Worm (Caenorhabditis elegans): Measurements from ENCODE around the gene str-198.

- no peak for TF ChIP-seq ceh-30 (tag; optimal IDR thresholded peaks at IDR 0.05)
- TF ChIP-seq pag-3 (tag; optimal IDR thresholded peaks at IDR 0.05; ENCODE audit: borderline replicate concordance), result no peak
- TF ChIP-seq ceh-9 (tag; optimal IDR thresholded peaks at IDR 0.05), result no peak
- TF ChIP-seq elt-2 (tag; optimal IDR thresholded peaks at IDR 0.05), result no peak
- TF ChIP-seq ceh-45 (GFP tag; IDR thresholded peaks at IDR 0.05), result no peak
- TF ChIP-seq unc-86 (tag; optimal IDR thresholded peaks at IDR 0.05), result no peak
- no peak for TF ChIP-seq pros-1 (tag; optimal IDR thresholded peaks at IDR 0.05)
- TF ChIP-seq ceh-31 (tag; optimal IDR thresholded peaks at IDR 0.05), result no peak
- no peak for TF ChIP-seq C38D4.7 (GFP tag; optimal IDR thresholded peaks at IDR 0.05)
- no peak for TF ChIP-seq rnt-1 (tag; optimal IDR thresholded peaks at IDR 0.05)
- TF ChIP-seq ceh-22 (tag; optimal IDR thresholded peaks at IDR 0.05), result no peak
- TF ChIP-seq dmd-4 (tag; optimal IDR thresholded peaks at IDR 0.05; ENCODE audit: borderline replicate concordance), result no peak
- TF ChIP-seq nhr-11 (tag; optimal IDR thresholded peaks at IDR 0.05), result no peak
These were observed 26.2 kb downstream of the str-198 start, which contains the start of gene srj-10 for ce11 chrV:16073856-16074255.

Measured in whole organism, late embryonic.